Worm (Caenorhabditis elegans) whole organism, dauer: Measurements from ENCODE around the gene F41F3.8.

ENCODE experiments used
- unc-62 ChIP-seq: sonication (generic microtip); optimal IDR thresholded peaks from 2 replicates; lab custom pipeline; 2017; ENCODE audit warnings: missing biosample characterization, missing genetic modification reagents, missing genetic modification characterization

F41F3.8 gene

ce11 chrV:4648527-4648926, at the start of gene F41F3.8:
TSS of gene F41F3.8 (plus strand) at chrV:4648827.
- no peak for TF ChIP-seq unc-62

ce11 chrV:4599225-4599624, 49.4 kb upstream of the F41F3.8 start:
- TF ChIP-seq unc-62, result no peak

ce11 chrV:4606828-4607227, 41.8 kb upstream of the F41F3.8 start, which contains the start of gene txt-6:
TSS of gene txt-6 (minus strand) at chrV:4606928.
- no peak for TF ChIP-seq unc-62

ce11 chrV:4615802-4616201, 32.8 kb upstream of the F41F3.8 start, which contains the start of the genes Y61A9LA.10 and F54D11.4:
TSS of gene Y61A9LA.10 (minus strand) at chrV:4615817.
TSS of gene F54D11.4 (plus strand) at chrV:4616151.
- TF ChIP-seq unc-62, result no peak

- no peak for TF ChIP-seq unc-62
Observed at ce11 chrV:4617260-4617659, 31.4 kb upstream of the F41F3.8 start, which contains the start of gene sumv-2. TSS of gene sumv-2 (plus strand) at chrV:4617560.

- no peak for TF ChIP-seq unc-62
Observed at ce11 chrV:4623535-4623934, 25.1 kb upstream of the F41F3.8 start.

ce11 chrV:4624717-4625116, 23.9 kb upstream of the F41F3.8 start:
- TF ChIP-seq unc-62, result no peak

- TF ChIP-seq unc-62, result no peak
Observed at ce11 chrV:4626344-4626743, 22.3 kb upstream of the F41F3.8 start.

ce11 chrV:4628517-4628930, 20.1 kb upstream of the F41F3.8 start, which contains the start of gene pmt-2:
TSS of gene pmt-2 (plus strand) at chrV:4628580.
- TF ChIP-seq unc-62, result no peak

- no peak for TF ChIP-seq unc-62
Observed at ce11 chrV:4630267-4630666, 18.4 kb upstream of the F41F3.8 start.

ce11 chrV:4637153-4637552, 11.5 kb upstream of the F41F3.8 start:
- no peak for TF ChIP-seq unc-62

ce11 chrV:4640501-4641150, 8.0 kb upstream of the F41F3.8 start:
- TF ChIP-seq unc-62, result no peak

- no peak for TF ChIP-seq unc-62
Observed at ce11 chrV:4642691-4643090, 5.9 kb upstream of the F41F3.8 start, which contains the start of gene soc-1. TSS of gene soc-1 (plus strand) at chrV:4642952.

- TF ChIP-seq unc-62, result no peak
Observed at ce11 chrV:4647279-4647819, 1.3 kb upstream of the F41F3.8 start.

ce11 chrV:4647857-4648256, 770 bp upstream of the F41F3.8 start, which contains the start of gene F41F3.3:
TSS of gene F41F3.3 (minus strand) at chrV:4648239.
- no peak for TF ChIP-seq unc-62

ce11 chrV:4649649-4650384, 1.2 kb downstream of the F41F3.8 start:
- TF ChIP-seq unc-62, result no peak

ce11 chrV:4651480-4651879, 2.9 kb downstream of the F41F3.8 start:
- no peak for TF ChIP-seq unc-62
